Worm (Caenorhabditis elegans) whole organism, L2 larva: Measurements from ENCODE around the gene srx-24.

Experiments
- R02D3.7 ChIP-seq: fragments of 150-350 bp; optimal IDR thresholded peaks from 2 replicates; lab custom pipeline; 2014; ENCODE audit warnings: missing biosample characterization, missing genetic modification characterization
- ama-1 ChIP-seq: fragments of 150-350 bp; optimal IDR thresholded peaks from 2 replicates; lab custom pipeline; 2018; ENCODE audit warnings: inconsistent platforms
- blmp-1 ChIP-seq: sonication (generic microtip); optimal IDR thresholded peaks from 2 replicates; lab custom pipeline; 2017; ENCODE audit warnings: missing genetic modification characterization, mild to moderate bottlenecking, missing compliant biosample characterization, antibody characterized with exemption, moderate library complexity; ENCODE audit not compliant: insufficient read depth
- ceh-16 ChIP-seq: fragments of 150-350 bp; optimal IDR thresholded peaks from 2 replicates; lab custom pipeline; 2014; ENCODE audit warnings: missing biosample characterization, missing genetic modification characterization
- ceh-82 ChIP-seq: fragments of 150-350 bp; optimal IDR thresholded peaks from 2 replicates; lab custom pipeline; 2014; ENCODE audit warnings: missing biosample characterization, missing genetic modification characterization
- egl-27 ChIP-seq: sonication (generic microtip); optimal IDR thresholded peaks from 3 replicates; lab custom pipeline; 2017; ENCODE audit warnings: missing biosample characterization, missing genetic modification reagents, missing genetic modification characterization
- elt-1 ChIP-seq: fragments of 150-350 bp; optimal IDR thresholded peaks from 2 replicates; lab custom pipeline; 2014; ENCODE audit warnings: missing biosample characterization, missing genetic modification characterization
- elt-3 ChIP-seq: sonication (generic microtip); optimal IDR thresholded peaks from 2 replicates; lab custom pipeline; 2017; ENCODE audit warnings: missing biosample characterization, missing genetic modification characterization
- fos-1 ChIP-seq: fragments of 150-350 bp; optimal IDR thresholded peaks from 2 replicates; lab custom pipeline; 2014; ENCODE audit warnings: missing biosample characterization, missing genetic modification characterization
- lin-13 ChIP-seq: fragments of 150-350 bp; optimal IDR thresholded peaks from 2 replicates; lab custom pipeline; 2014; ENCODE audit warnings: missing biosample characterization, missing genetic modification reagents, missing genetic modification characterization
- lin-39 ChIP-seq: fragments of 150-350 bp; optimal IDR thresholded peaks from 2 replicates; lab custom pipeline; 2014; ENCODE audit warnings: missing biosample characterization, missing genetic modification reagents, missing genetic modification characterization
- lsy-2 ChIP-seq, 2 experiments: fragments of 150-350 bp in 1 of 2; sonication (generic microtip) in 1 of 2; optimal IDR thresholded peaks; 2 replicates each; lab custom pipeline; 2014 to 2017; ENCODE audit warnings: missing biosample characterization in 2 of 2, missing genetic modification characterization in 2 of 2
- mab-5 ChIP-seq: fragments of 150-350 bp; optimal IDR thresholded peaks from 2 replicates; lab custom pipeline; 2014; ENCODE audit warnings: missing biosample characterization, missing genetic modification characterization
- mbf-1 ChIP-seq: sonication (generic microtip); optimal IDR thresholded peaks from 2 replicates; lab custom pipeline; 2017; ENCODE audit warnings: missing biosample characterization, missing genetic modification characterization
- nhr-10 ChIP-seq: sonication (generic microtip); optimal IDR thresholded peaks from 2 replicates; lab custom pipeline; 2017; ENCODE audit warnings: missing biosample characterization, missing genetic modification characterization
- nhr-11 ChIP-seq: fragments of 150-350 bp; optimal IDR thresholded peaks from 2 replicates; lab custom pipeline; 2014; ENCODE audit warnings: missing biosample characterization, missing genetic modification characterization
- nhr-129 ChIP-seq: fragments of 150-350 bp; optimal IDR thresholded peaks from 2 replicates; lab custom pipeline; 2014; ENCODE audit warnings: missing biosample characterization, missing genetic modification characterization
- nhr-21 ChIP-seq: fragments of 150-350 bp; optimal IDR thresholded peaks from 2 replicates; lab custom pipeline; 2014; ENCODE audit warnings: missing biosample characterization, missing genetic modification characterization
- nhr-23 ChIP-seq: fragments of 150-350 bp; optimal IDR thresholded peaks from 2 replicates; lab custom pipeline; 2014; ENCODE audit warnings: missing biosample characterization, missing genetic modification reagents, missing genetic modification characterization
- nhr-237 ChIP-seq: fragments of 150-350 bp; optimal IDR thresholded peaks from 2 replicates; lab custom pipeline; 2014; ENCODE audit warnings: missing biosample characterization, missing genetic modification characterization
- nhr-25 ChIP-seq: fragments of 150-350 bp; sonication (generic microtip); optimal IDR thresholded peaks from 3 replicates; lab custom pipeline; 2014; ENCODE audit warnings: missing biosample characterization, missing genetic modification characterization
- nhr-6 ChIP-seq: fragments of 150-350 bp; optimal IDR thresholded peaks from 2 replicates; lab custom pipeline; 2014; ENCODE audit warnings: missing biosample characterization, missing genetic modification characterization
- peb-1 ChIP-seq: fragments of 150-350 bp; optimal IDR thresholded peaks from 2 replicates; lab custom pipeline; 2014; ENCODE audit warnings: missing biosample characterization, missing genetic modification characterization
- skn-1 ChIP-seq: sonication (generic microtip); optimal IDR thresholded peaks from 2 replicates; lab custom pipeline; 2017; ENCODE audit warnings: missing biosample characterization, missing genetic modification characterization
- sma-3 ChIP-seq: sonication (generic microtip); optimal IDR thresholded peaks from 2 replicates; lab custom pipeline; 2016; ENCODE audit warnings: missing genetic modification reagents, missing genetic modification characterization, missing compliant biosample characterization
- sma-9 ChIP-seq, 2 experiments: fragments of 150-350 bp in 1 of 2; sonication (generic microtip) in 1 of 2; optimal IDR thresholded peaks; 2 replicates each; lab custom pipeline; 2014 to 2016; ENCODE audit warnings: missing genetic modification characterization in 2 of 2, mild to moderate bottlenecking in 1 of 2, missing biosample characterization in 1 of 2, missing compliant biosample characterization in 1 of 2, missing genetic modification reagents in 1 of 2, moderate library complexity in 1 of 2
- unc-39 ChIP-seq: fragments of 150-350 bp; optimal IDR thresholded peaks from 2 replicates; lab custom pipeline; 2014; ENCODE audit warnings: missing biosample characterization, missing genetic modification characterization
- unc-62 ChIP-seq: fragments of 150-350 bp; optimal IDR thresholded peaks from 2 replicates; lab custom pipeline; 2014; ENCODE audit warnings: missing biosample characterization, missing genetic modification reagents, missing genetic modification characterization
- zag-1 ChIP-seq: fragments of 150-350 bp; optimal IDR thresholded peaks from 2 replicates; lab custom pipeline; 2014; ENCODE audit warnings: missing biosample characterization, missing genetic modification characterization
- ztf-4 ChIP-seq: fragments of 150-350 bp; optimal IDR thresholded peaks from 2 replicates; lab custom pipeline; 2014; ENCODE audit warnings: missing biosample characterization, missing genetic modification characterization

srx-24 gene

DNA sequence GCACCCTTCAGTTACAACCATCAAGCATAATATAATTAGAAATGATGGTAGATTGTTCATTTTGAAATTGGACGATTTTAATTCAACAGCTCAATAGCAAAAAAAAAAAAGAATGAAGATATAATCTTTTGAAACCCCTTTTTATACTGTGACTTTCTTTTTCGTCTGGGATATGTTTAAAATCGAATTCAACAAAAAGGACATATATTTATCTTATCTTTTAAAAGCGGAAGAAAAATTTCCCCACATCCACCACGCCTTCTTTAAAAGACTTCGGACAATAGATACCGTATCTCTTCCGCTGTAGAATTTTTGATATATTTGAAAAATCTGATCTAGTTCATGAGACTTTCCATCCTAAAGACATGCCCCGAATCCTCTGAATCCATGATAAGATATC lies 30.9 kb upstream of the srx-24 start, which contains the start of gene R05D8.11:
R05D8.11 (minus strand) TSS at position 101 of the 400 bp plus-strand sequence.
- no peak for TF ChIP-seq unc-62 (GFP tag; lab: Kevin White, UChicago)
- TF ChIP-seq ceh-82: no peak
- TF ChIP-seq ama-1 (lab: Kevin White, UChicago): no peak
- no peak for TF ChIP-seq nhr-25 (tag; lab: Kevin White, UChicago)
- TF ChIP-seq lin-13: no peak

DNA sequence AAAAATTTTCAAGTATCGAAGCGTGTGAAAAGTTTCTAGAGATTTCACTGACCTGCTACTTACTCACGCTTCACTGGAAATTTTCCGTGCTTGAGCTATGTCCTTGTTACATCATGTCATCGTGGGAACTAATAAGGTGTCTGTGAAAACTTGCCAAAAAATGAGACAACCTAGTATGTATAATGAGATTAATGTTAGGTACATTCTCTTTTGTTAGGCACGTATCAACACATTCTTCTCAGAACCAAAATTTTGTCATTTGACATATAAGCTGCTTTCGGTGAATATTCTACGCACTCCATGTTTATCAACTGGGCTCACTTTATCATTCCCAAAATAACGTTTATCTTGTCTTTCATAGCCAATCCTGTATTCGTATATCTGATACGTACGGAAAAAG lies 24.1 kb upstream of the srx-24 start, which contains the start of gene srj-18:
srj-18 (plus strand) TSS at position 301 of the 400 bp plus-strand sequence.
- TF ChIP-seq ama-1 (lab: Kevin White, UChicago): no peak
- TF ChIP-seq ztf-4 (tag; lab: Kevin White, UChicago): no peak
- no peak for TF ChIP-seq unc-39 (tag; lab: Kevin White, UChicago)
- no peak for TF ChIP-seq blmp-1 (tag; lab: Kevin White, UChicago)
- TF ChIP-seq nhr-21 (tag; lab: Kevin White, UChicago): no peak
- TF ChIP-seq nhr-6 (tag; lab: Kevin White, UChicago): no peak
- no peak for TF ChIP-seq sma-9 (GFP tag; optimal IDR thresholded peaks at IDR 0.05; lab: Kevin White, UChicago)
- TF ChIP-seq sma-9 (tag; optimal IDR thresholded peaks at IDR 0.05; lab: Kevin White, UChicago): no peak
- TF ChIP-seq sma-3 (GFP tag; lab: Kevin White, UChicago): no peak
- TF ChIP-seq fos-1 (tag; lab: Kevin White, UChicago): no peak
- TF ChIP-seq nhr-237 (tag; lab: Kevin White, UChicago): no peak
- TF ChIP-seq nhr-23: no peak
- TF ChIP-seq egl-27 (tag; lab: Kevin White, UChicago): no peak
- no peak for TF ChIP-seq mab-5 (tag; lab: Kevin White, UChicago)
- no peak for TF ChIP-seq skn-1 (tag; lab: Kevin White, UChicago)
- no peak for TF ChIP-seq elt-3 (tag; lab: Kevin White, UChicago)
- TF ChIP-seq nhr-129 (tag; lab: Kevin White, UChicago): no peak
- no peak for TF ChIP-seq nhr-11 (tag; lab: Kevin White, UChicago)
- TF ChIP-seq nhr-25 (tag; lab: Kevin White, UChicago): no peak
- no peak for TF ChIP-seq lsy-2 (tag; optimal IDR thresholded peaks at IDR 0.05; lab: Kevin White, UChicago)
- TF ChIP-seq ceh-16 (tag; lab: Kevin White, UChicago): no peak

DNA sequence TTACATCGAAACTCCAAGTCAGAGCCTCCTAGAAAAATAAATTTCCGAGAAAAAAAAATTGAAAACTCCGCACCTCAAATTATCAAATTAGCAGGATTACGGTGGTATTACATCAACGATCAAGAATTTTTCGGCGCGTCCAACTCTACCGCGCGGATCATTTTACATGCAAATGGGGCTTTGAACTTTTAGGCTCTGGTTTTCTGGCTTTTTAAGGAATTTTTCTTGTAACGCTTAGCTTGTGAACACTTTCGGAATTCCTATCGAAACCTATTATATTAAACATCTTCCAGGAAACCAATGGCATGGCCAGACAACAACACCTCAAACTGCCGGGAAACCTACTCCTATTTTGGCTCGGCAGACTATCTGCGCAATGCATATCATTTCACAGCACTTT lies 21.7 kb upstream of the srx-24 start, which contains the start of gene srh-56:
srh-56 (plus strand) TSS at position 301 of the 400 bp plus-strand sequence.
- TF ChIP-seq zag-1 (tag; lab: Kevin White, UChicago) (no peak), nhr-10 (tag; lab: Kevin White, UChicago) (no peak), lin-39 (no peak)
- TF ChIP-seq, all 48 proteins: peak for 0

DNA sequence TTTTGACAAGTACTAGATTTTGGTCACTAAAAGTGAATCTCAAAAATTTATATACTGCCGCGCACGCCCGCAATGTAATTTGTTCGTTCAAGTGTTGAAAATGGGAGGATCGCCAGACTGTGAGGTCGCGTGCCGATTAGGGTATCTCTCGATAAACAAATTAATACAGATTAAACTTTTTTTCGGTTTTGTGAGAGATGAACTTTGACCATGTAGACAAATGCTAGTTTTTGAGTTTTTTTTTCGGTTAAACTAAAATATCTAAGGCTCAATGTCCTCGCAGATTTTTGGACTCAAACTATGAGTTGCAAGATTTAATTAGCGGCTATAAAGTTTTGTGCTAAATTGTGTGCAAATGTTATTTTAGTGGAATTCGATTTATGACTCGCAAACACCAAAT lies 19.8 kb upstream of the srx-24 start, which contains the start of gene dhs-15:
dhs-15 (minus strand) TSS at position 101 of the 400 bp plus-strand sequence.
- TF ChIP-seq nhr-23 (no peak), sma-9 (GFP tag; optimal IDR thresholded peaks at IDR 0.05; lab: Kevin White, UChicago) (no peak), sma-9 (tag; optimal IDR thresholded peaks at IDR 0.05; lab: Kevin White, UChicago) (no peak), elt-3 (tag; lab: Kevin White, UChicago) (no peak), fos-1 (tag; lab: Kevin White, UChicago) (no peak), nhr-129 (tag; lab: Kevin White, UChicago) (no peak), peb-1 (tag; lab: Kevin White, UChicago) (no peak), ceh-16 (tag; lab: Kevin White, UChicago) (no peak), mbf-1 (no peak)

ce11 chrV:2767465-2767864 lies 17.6 kb upstream of the srx-24 start, which contains the start of gene R05D8.9:
TSS of gene R05D8.9 (minus strand) at chrV:2767565.
- TF ChIP-seq R02D3.7 (no peak), mbf-1 (no peak), peb-1 (tag; lab: Kevin White, UChicago) (no peak), nhr-10 (tag; lab: Kevin White, UChicago) (no peak), sma-3 (GFP tag; lab: Kevin White, UChicago) (no peak)

DNA sequence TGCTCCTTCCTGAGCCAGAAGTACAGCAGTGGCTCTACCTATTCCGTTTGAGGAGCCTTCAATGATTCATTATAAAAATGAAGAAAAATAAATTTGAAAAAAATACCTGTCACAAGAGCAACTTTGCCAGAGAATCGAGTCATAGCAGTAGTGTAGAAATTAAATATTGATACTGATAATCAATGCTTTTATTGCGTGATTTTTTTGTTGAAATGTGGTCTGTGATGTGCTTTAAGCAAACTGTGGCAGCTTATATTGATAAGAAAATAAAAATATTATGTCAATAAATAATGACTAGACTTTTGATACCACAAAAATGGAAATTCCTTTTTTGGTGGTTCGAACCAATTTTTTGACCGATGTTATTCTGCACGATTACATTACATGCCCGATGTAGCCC lies 15.1 kb upstream of the srx-24 start, which contains the start of gene dhs-14:
dhs-14 (minus strand) TSS at position 149 of the 400 bp plus-strand sequence.
- TF ChIP-seq lin-13: no peak
- TF ChIP-seq elt-1 (tag; lab: Kevin White, UChicago): no peak
- TF ChIP-seq fos-1 (tag; lab: Kevin White, UChicago): peak; percentile 69
